Fruit fly (Drosophila melanogaster) whole organism, embryonic: ENCODE data around the gene CG31103.

ENCODE experiments used
- B-H2 ChIP-seq: fragments of 200-800 bp; sonication (Bioruptor generic); optimal IDR thresholded peaks from 2 replicates; lab custom pipeline; 2018; ENCODE audit warnings: missing biosample characterization, mild to moderate bottlenecking, missing genetic modification characterization
- Bteb2 ChIP-seq: fragments of 200-800 bp; sonication (Bioruptor generic); optimal IDR thresholded peaks from 2 replicates; lab custom pipeline; 2016; ENCODE audit warnings: missing biosample characterization, missing genetic modification characterization
- CG12299 ChIP-seq: fragments of 200-800 bp; sonication (Bioruptor generic); optimal IDR thresholded peaks from 2 replicates; lab custom pipeline; 2018; ENCODE audit warnings: missing biosample characterization, mild to moderate bottlenecking, missing genetic modification characterization
- CG13424 ChIP-seq: fragments of 200-800 bp; sonication (Bioruptor generic); optimal IDR thresholded peaks from 2 replicates; lab custom pipeline; 2019; ENCODE audit warnings: missing biosample characterization, mild to moderate bottlenecking, missing genetic modification characterization, moderate library complexity
- CG1603 ChIP-seq: fragments of 200-800 bp; sonication (Bioruptor generic); optimal IDR thresholded peaks from 2 replicates; lab custom pipeline; 2019; ENCODE audit warnings: missing biosample characterization, mild to moderate bottlenecking, missing genetic modification characterization, moderate library complexity
- CG16813 ChIP-seq: fragments of 200-800 bp; sonication (Bioruptor generic); IDR thresholded peaks from 3 replicates; pipeline ENCODE4 v1.3.6; 2022; ENCODE audit warnings: missing biosample characterization, missing genetic modification characterization; ENCODE audit not compliant: partially characterized antibody
- CG18619 ChIP-seq: fragments of 200-800 bp; sonication (Bioruptor generic); optimal IDR thresholded peaks from 3 replicates; lab custom pipeline; 2017; ENCODE audit warnings: missing biosample characterization, mild to moderate bottlenecking, missing genetic modification characterization
- CG18764 ChIP-seq: fragments of 200-800 bp; sonication (Bioruptor generic); optimal IDR thresholded peaks from 3 replicates; lab custom pipeline; 2016; ENCODE audit warnings: missing biosample characterization, missing genetic modification characterization
- CG2120 ChIP-seq: fragments of 200-800 bp; sonication (Bioruptor generic); optimal IDR thresholded peaks from 3 replicates; lab custom pipeline; 2016; ENCODE audit warnings: missing biosample characterization, missing genetic modification characterization
- CG2129 ChIP-seq: fragments of 200-800 bp; sonication (Bioruptor generic); IDR thresholded peaks from 2 replicates; pipeline ENCODE4 v1.3.6; 2022; ENCODE audit warnings: missing biosample characterization, missing genetic modification characterization; ENCODE audit not compliant: partially characterized antibody
- CG30403 ChIP-seq: fragments of 200-800 bp; sonication (Bioruptor generic); optimal IDR thresholded peaks from 3 replicates; lab custom pipeline; 2016; ENCODE audit warnings: missing biosample characterization, missing genetic modification characterization
- CG30431 ChIP-seq: fragments of 200-800 bp; sonication (Bioruptor generic); optimal IDR thresholded peaks from 2 replicates; lab custom pipeline; 2017; ENCODE audit warnings: missing biosample characterization, missing genetic modification characterization
- CG34224 ChIP-seq: fragments of 200-800 bp; sonication (Bioruptor generic); IDR thresholded peaks from 3 replicates; pipeline ENCODE4 v1.3.6; 2022; ENCODE audit warnings: missing biosample characterization, missing genetic modification characterization; ENCODE audit not compliant: partially characterized antibody
- CG34422 ChIP-seq: fragments of 200-800 bp; sonication (Bioruptor generic); IDR thresholded peaks from 3 replicates; pipeline ENCODE4 v1.3.6; 2022; ENCODE audit warnings: missing biosample characterization, missing genetic modification characterization
- CG3726 ChIP-seq: fragments of 200-800 bp; sonication (Bioruptor generic); IDR thresholded peaks from 3 replicates; pipeline ENCODE4, ENCODE4 v1.3.6; 2022; ENCODE audit warnings: missing biosample characterization, missing genetic modification characterization
- CG8089 ChIP-seq: fragments of 200-800 bp; sonication (Bioruptor generic); optimal IDR thresholded peaks from 3 replicates; lab custom pipeline; 2016; ENCODE audit warnings: missing biosample characterization, missing genetic modification characterization
- CG8290 ChIP-seq, 3 experiments: fragments of 200-800 bp; sonication (Bioruptor generic); optimal IDR thresholded peaks; 2 replicates each; lab custom pipeline; 2016 to 2019; ENCODE audit warnings: missing biosample characterization in 3 of 3, missing genetic modification characterization in 3 of 3, mild to moderate bottlenecking in 2 of 3, moderate library complexity in 1 of 3
- CG8388 ChIP-seq: fragments of 200-800 bp; sonication (Bioruptor generic); optimal IDR thresholded peaks from 2 replicates; lab custom pipeline; 2019; ENCODE audit warnings: missing biosample characterization, mild to moderate bottlenecking, missing genetic modification characterization, moderate library complexity
- CTCF ChIP-seq: fragments of 200-800 bp; sonication (Bioruptor generic); optimal IDR thresholded peaks from 2 replicates; lab custom pipeline; 2017; ENCODE audit warnings: missing biosample characterization, mild to moderate bottlenecking, missing genetic modification characterization, moderate library complexity
- HHEX ChIP-seq: fragments of 200-800 bp; sonication (Bioruptor generic); optimal IDR thresholded peaks from 3 replicates; lab custom pipeline; 2017; ENCODE audit warnings: missing biosample characterization, mild to moderate bottlenecking, missing genetic modification characterization, missing genetic modification reagents
- Hsf ChIP-seq: fragments of 200-800 bp; sonication (Bioruptor generic); optimal IDR thresholded peaks from 3 replicates; lab custom pipeline; 2016; ENCODE audit warnings: missing biosample characterization, missing genetic modification characterization
- Lhr ChIP-seq: fragments of 200-800 bp; sonication (Bioruptor generic); optimal IDR thresholded peaks from 3 replicates; lab custom pipeline; 2017; ENCODE audit warnings: mild to moderate bottlenecking, missing biosample characterization, missing genetic modification reagents, missing genetic modification characterization
- MESR4 ChIP-seq: fragments of 200-800 bp; sonication (Bioruptor generic); optimal IDR thresholded peaks from 2 replicates; lab custom pipeline; 2018; ENCODE audit warnings: missing biosample characterization, mild to moderate bottlenecking, missing genetic modification characterization, moderate library complexity
- MTF-1 ChIP-seq: fragments of 200-800 bp; sonication (Bioruptor generic); optimal IDR thresholded peaks from 2 replicates; lab custom pipeline; 2018; ENCODE audit warnings: missing biosample characterization, mild to moderate bottlenecking, missing genetic modification characterization, borderline replicate concordance
- Mad ChIP-seq: fragments of 200-800 bp; sonication (Bioruptor generic); optimal IDR thresholded peaks from 2 replicates; lab custom pipeline; 2016; ENCODE audit warnings: missing biosample characterization, missing genetic modification characterization
- Meics ChIP-seq: fragments of 200-800 bp; sonication (Bioruptor generic); optimal IDR thresholded peaks from 2 replicates; lab custom pipeline; 2017; ENCODE audit warnings: missing biosample characterization, mild to moderate bottlenecking, missing genetic modification characterization
- NC2β ChIP-seq: fragments of 200-800 bp; sonication (Bioruptor generic); optimal IDR thresholded peaks from 2 replicates; lab custom pipeline; 2016; ENCODE audit warnings: missing biosample characterization, missing genetic modification characterization
- Neu2 ChIP-seq: fragments of 200-800 bp; sonication (Bioruptor generic); optimal IDR thresholded peaks from 3 replicates; lab custom pipeline; 2016; ENCODE audit warnings: missing biosample characterization, missing genetic modification characterization, borderline replicate concordance
- Opbp ChIP-seq: fragments of 200-800 bp; sonication (Bioruptor generic); IDR thresholded peaks from 3 replicates; pipeline ENCODE4 v1.3.6; 2022; ENCODE audit warnings: missing biosample characterization, missing genetic modification characterization; ENCODE audit not compliant: partially characterized antibody
- Poxn ChIP-seq: fragments of 200-800 bp; sonication (Bioruptor generic); IDR thresholded peaks from 2 replicates; pipeline ENCODE4 v1.3.6; 2022; ENCODE audit warnings: missing biosample characterization, missing genetic modification characterization
- Stat92E ChIP-seq, 3 experiments: fragments of >200 bp in 2 of 3; fragments of 200-800 bp in 1 of 3; sonication (Bioruptor generic) in 1 of 3; optimal IDR thresholded peaks; 2 replicates each; lab custom pipeline; 2017 to 2019; ENCODE audit warnings: missing biosample characterization in 3 of 3, missing genetic modification characterization in 3 of 3, mild to moderate bottlenecking in 1 of 3, moderate library complexity in 1 of 3
- Xbp1 ChIP-seq: fragments of 200-800 bp; sonication (Bioruptor generic); optimal IDR thresholded peaks from 3 replicates; lab custom pipeline; 2016; ENCODE audit warnings: missing biosample characterization, mild to moderate bottlenecking, missing genetic modification characterization
- chinmo ChIP-seq: fragments of 200-800 bp; sonication (Bioruptor generic); IDR thresholded peaks from 4 replicates; pipeline ENCODE4 v1.3.6; 2022; ENCODE audit warnings: missing biosample characterization, missing genetic modification characterization; ENCODE audit not compliant: partially characterized antibody
- dm ChIP-seq: fragments of 200-800 bp; sonication (Bioruptor generic); optimal IDR thresholded peaks from 3 replicates; lab custom pipeline; 2016; ENCODE audit warnings: missing biosample characterization, missing genetic modification characterization
- dmrt11E ChIP-seq: fragments of 200-800 bp; sonication (Bioruptor generic); optimal IDR thresholded peaks from 3 replicates; lab custom pipeline; 2018; ENCODE audit warnings: missing biosample characterization, mild to moderate bottlenecking, missing genetic modification characterization, moderate library complexity
- emc ChIP-seq: fragments of 200-800 bp; sonication (Bioruptor generic); optimal IDR thresholded peaks from 2 replicates; lab custom pipeline; 2016; ENCODE audit warnings: missing biosample characterization, missing genetic modification characterization
- gfzf ChIP-seq: fragments of 200-800 bp; sonication (Bioruptor generic); optimal IDR thresholded peaks from 2 replicates; lab custom pipeline; 2016; ENCODE audit warnings: missing biosample characterization, mild to moderate bottlenecking, missing genetic modification characterization, moderate library complexity
- gro ChIP-seq: fragments of 200-800 bp; sonication (Bioruptor generic); optimal IDR thresholded peaks from 2 replicates; lab custom pipeline; 2016; ENCODE audit warnings: missing biosample characterization, missing genetic modification characterization
- jing ChIP-seq: fragments of 200-800 bp; sonication (Bioruptor generic); optimal IDR thresholded peaks from 2 replicates; lab custom pipeline; 2018; ENCODE audit warnings: missing biosample characterization, mild to moderate bottlenecking, missing genetic modification characterization
- lbe ChIP-seq: fragments of 200-800 bp; sonication (Bioruptor generic); optimal IDR thresholded peaks from 2 replicates; lab custom pipeline; 2016; ENCODE audit warnings: missing biosample characterization, mild to moderate bottlenecking, missing genetic modification characterization
- lilli ChIP-seq: fragments of 200-800 bp; sonication (Bioruptor generic); optimal IDR thresholded peaks from 3 replicates; lab custom pipeline; 2016; ENCODE audit warnings: missing biosample characterization, missing genetic modification characterization
- nau ChIP-seq: fragments of 200-800 bp; sonication (Bioruptor generic); optimal IDR thresholded peaks from 3 replicates; lab custom pipeline; 2017; ENCODE audit warnings: missing biosample characterization, mild to moderate bottlenecking, missing genetic modification characterization, missing genetic modification reagents
- nerfin-2 ChIP-seq: fragments of 200-800 bp; sonication (Bioruptor generic); IDR thresholded peaks from 2 replicates; pipeline ENCODE4 v1.3.6; 2022; ENCODE audit warnings: missing biosample characterization, missing genetic modification characterization; ENCODE audit not compliant: partially characterized antibody
- otp ChIP-seq: fragments of 200-800 bp; sonication (Bioruptor generic); IDR thresholded peaks from 3 replicates; pipeline ENCODE4, ENCODE4 v1.3.6; 2022; ENCODE audit warnings: missing biosample characterization, missing genetic modification characterization
- phol ChIP-seq: fragments of 200-800 bp; sonication (Bioruptor generic); optimal IDR thresholded peaks from 3 replicates; lab custom pipeline; 2018; ENCODE audit warnings: missing biosample characterization, mild to moderate bottlenecking, missing genetic modification characterization, moderate library complexity
- slbo ChIP-seq: fragments of 200-800 bp; sonication (Bioruptor generic); IDR thresholded peaks from 2 replicates; pipeline ENCODE4 v1.3.6; 2022; ENCODE audit warnings: missing biosample characterization, missing genetic modification characterization
- ssp ChIP-seq: fragments of 200-800 bp; sonication (Bioruptor generic); IDR thresholded peaks from 2 replicates; pipeline ENCODE4 v1.3.6; 2022; ENCODE audit warnings: missing biosample characterization, missing genetic modification characterization
- vvl ChIP-seq: fragments of 200-800 bp; sonication (Bioruptor generic); IDR thresholded peaks from 2 replicates; pipeline ENCODE4 v1.3.6; 2022; ENCODE audit warnings: missing biosample characterization, missing genetic modification characterization
- zfh1 ChIP-seq: fragments of 200-800 bp; sonication (Bioruptor generic); IDR thresholded peaks from 3 replicates; pipeline ENCODE4 v1.3.6; 2022; ENCODE audit warnings: missing biosample characterization, missing genetic modification characterization

The CG31103 gene

DNA sequence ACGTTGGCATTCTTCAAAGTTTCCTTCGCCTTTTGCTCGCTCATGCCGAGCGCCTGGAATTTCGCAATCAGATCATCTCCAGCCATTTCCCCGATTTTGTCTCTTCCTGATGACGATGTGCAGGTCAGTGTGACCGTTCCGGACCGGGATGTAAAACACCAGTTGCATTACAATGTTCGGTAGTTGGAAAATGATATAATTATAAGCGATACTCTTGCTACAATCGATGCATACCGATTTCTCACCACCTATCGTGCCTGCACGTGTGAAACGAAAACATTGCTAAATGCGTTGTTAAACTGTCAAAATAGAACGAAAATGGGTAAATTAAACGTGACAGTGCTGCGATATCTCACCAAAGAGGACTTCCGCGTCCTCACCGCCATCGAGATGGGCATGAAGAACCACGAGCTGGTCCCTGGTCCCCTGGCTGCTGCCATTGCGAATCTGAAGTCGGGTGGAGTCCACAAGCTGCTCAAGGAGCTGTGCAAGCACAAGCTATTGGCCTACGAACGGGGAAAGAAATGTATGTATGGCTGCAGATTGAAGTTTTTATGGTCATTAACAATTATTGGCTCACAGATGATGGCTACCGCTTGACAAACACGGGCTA is 46.6 kb downstream of the CG31103 start, which contains the start of the genes GlnRS and RIOK2:
GlnRS (minus strand) TSS at position 133 of the 613 bp plus-strand sequence.
RIOK2 (plus strand) TSS at position 256 of the 613 bp plus-strand sequence.
- TF ChIP-seq CG18619 (GFP tag; lab: Kevin White, UChicago) (no peak), MTF-1 (GFP tag; lab: Kevin White, UChicago) (no peak), otp (GFP tag; lab: Robert Waterston, UW) (no peak), CG1603 (tag; lab: Kevin White, UChicago) (peak; percentile 94), lbe (GFP tag; lab: Kevin White, UChicago) (no peak), CTCF (GFP tag; lab: Kevin White, UChicago) (peak; percentile 10), CG12299 (peak; percentile 14), chinmo (GFP tag; lab: Robert Waterston, UW) (peak; percentile 100), CG8089 (no peak), Hsf (GFP tag; lab: Kevin White, UChicago) (peak; percentile 35), slbo (peak; percentile 43; the same call in 1 of the 2 replicates), CG8388 (GFP tag; lab: Kevin White, UChicago) (no peak), CG8290 (GFP tag; optimal IDR thresholded peaks at IDR 0.05; lab: Kevin White, UChicago) (no peak), CG8290 (tag; optimal IDR thresholded peaks at IDR 0.05; lab: Kevin White, UChicago) (no peak), dmrt11E (tag; lab: Kevin White, UChicago) (no peak), Opbp (GFP tag; lab: Robert Waterston, UW) (peak; percentile 97), Lhr (GFP tag; lab: Kevin White, UChicago) (peak; percentile 64), CG30431 (GFP tag; lab: Kevin White, UChicago) (no peak), gfzf (GFP tag; lab: Kevin White, UChicago) (peak; percentile 91), nerfin-2 (GFP tag; lab: Robert Waterston, UW) (peak; percentile 75; the same call in 1 of the 2 replicates), CG3726 (GFP tag; lab: Robert Waterston, UW) (no peak), dm (GFP tag; lab: Kevin White, UChicago) (peak; percentile 99), HHEX (GFP tag; lab: Kevin White, UChicago) (no peak), CG18764 (GFP tag; lab: Kevin White, UChicago) (no peak), CG30403 (GFP tag; lab: Kevin White, UChicago) (peak; percentile 6), Bteb2 (GFP tag; lab: Kevin White, UChicago) (no peak), B-H2 (GFP tag; lab: Kevin White, UChicago) (peak; percentile 53), Stat92E (GFP tag; optimal IDR thresholded peaks at IDR 0.05; lab: Kevin White, UChicago) (peak in 1 of 3 experiments; percentile 12), zfh1 (no peak), Poxn (GFP tag; lab: Robert Waterston, UW) (no peak), CG2129 (GFP tag; lab: Robert Waterston, UW) (peak; percentile 87), lilli (peak; percentile 37), Neu2 (peak; percentile 10), phol (tag; lab: Kevin White, UChicago) (peak; percentile 69), CG2120 (GFP tag; lab: Kevin White, UChicago) (peak; percentile 2), NC2β (peak; percentile 45), nau (GFP tag; lab: Kevin White, UChicago) (no peak), CG34422 (GFP tag; lab: Robert Waterston, UW) (peak; percentile 85; the same call in 2 of the 3 replicates), ssp (GFP tag; lab: Robert Waterston, UW) (peak; percentile 100), Mad (GFP tag; lab: Kevin White, UChicago) (no peak), CG16813 (GFP tag; lab: Robert Waterston, UW) (peak; percentile 94), jing (GFP tag; lab: Kevin White, UChicago) (no peak), MESR4 (GFP tag; lab: Kevin White, UChicago) (peak; percentile 95), gro (GFP tag; lab: Kevin White, UChicago) (peak; percentile 54), emc (GFP tag; lab: Kevin White, UChicago) (no peak), Meics (GFP tag; lab: Kevin White, UChicago) (no peak), Xbp1 (GFP tag; lab: Kevin White, UChicago) (peak; percentile 20), vvl (GFP tag; lab: Robert Waterston, UW) (peak; percentile 8; the same call in 1 of the 2 replicates), CG34224 (GFP tag; lab: Robert Waterston, UW) (peak; percentile 97), CG13424 (tag; lab: Kevin White, UChicago) (peak; percentile 14)
